Fruit fly (Drosophila melanogaster): ENCODE data around the gene TfIIB.

The TfIIB gene

dm6 chr2L:10395642-10396487, 35.3 kb upstream of the TfIIB start, which contains the start of gene Mdh1 (continued):
- TF ChIP-seq CG7963 (GFP tag; IDR thresholded peaks at IDR 0.05; ENCODE audit: partially characterized antibody) (no peak), CG16815 (GFP tag; optimal IDR thresholded peaks at IDR 0.05) (no peak), stwl (tag; optimal IDR thresholded peaks at IDR 0.05) (peak; percentile 11), Neu2 (GFP tag; optimal IDR thresholded peaks at IDR 0.05; ENCODE audit: borderline replicate concordance) (no peak), CG10462 (GFP tag; optimal IDR thresholded peaks at IDR 0.05) (no peak), Nf-YB (GFP tag; optimal IDR thresholded peaks at IDR 0.05) (peak; percentile 6), CG15514 (GFP tag; optimal IDR thresholded peaks at IDR 0.05) (peak; percentile 72), gsb (GFP tag; IDR thresholded peaks at IDR 0.05) (no peak), Pdp1 (GFP tag; optimal IDR thresholded peaks at IDR 0.05) (peak in 1 of 2 experiments; percentile 88), bbx (GFP tag; IDR thresholded peaks at IDR 0.05; ENCODE audit: partially characterized antibody) (peak; percentile 34; the same call in 1 of the 2 replicates), wek (GFP tag; optimal IDR thresholded peaks at IDR 0.05) (no peak), CG11695 (GFP tag; IDR thresholded peaks at IDR 0.05) (no peak), CG15479 (GFP tag; optimal IDR thresholded peaks at IDR 0.05) (no peak), bigmax (GFP tag; optimal IDR thresholded peaks at IDR 0.05) (no peak), CG8359 (GFP tag; optimal IDR thresholded peaks at IDR 0.05; ENCODE audit: borderline replicate concordance) (no peak), Hsf (GFP tag; optimal IDR thresholded peaks at IDR 0.05) (no peak), sna (GFP tag; IDR thresholded peaks at IDR 0.05; ENCODE audit: partially characterized antibody) (no peak), crol (GFP tag; IDR thresholded peaks at IDR 0.05) (no peak), stc (GFP tag; IDR thresholded peaks at IDR 0.05) (no peak), Med (GFP tag) (peak; percentile 62), hbn (GFP tag; IDR thresholded peaks at IDR 0.05; ENCODE audit: partially characterized antibody) (no peak), emc (GFP tag; optimal IDR thresholded peaks at IDR 0.05) (no peak), CHES-1-like (GFP tag; optimal IDR thresholded peaks at IDR 0.05) (no peak), Ravus (GFP tag; IDR thresholded peaks at IDR 0.05) (no peak), Hmr (GFP tag; optimal IDR thresholded peaks at IDR 0.05) (no peak), mld (GFP tag; IDR thresholded peaks at IDR 0.05; ENCODE audit: partially characterized antibody) (no peak), eve (GFP tag; optimal IDR thresholded peaks at IDR 0.05) (peak in 1 of 2 experiments; percentile 67), CG3847 (GFP tag; IDR thresholded peaks at IDR 0.05) (no peak), Hr51 (GFP tag; optimal IDR thresholded peaks at IDR 0.05) (no peak), CG11398 (GFP tag; optimal IDR thresholded peaks at IDR 0.05) (no peak), Dip3 (GFP tag; optimal IDR thresholded peaks at IDR 0.05) (no peak), pzg (GFP tag; optimal IDR thresholded peaks at IDR 0.05) (peak; percentile 35), CG4360 (GFP tag; IDR thresholded peaks at IDR 0.05) (no peak), aop (GFP tag; IDR thresholded peaks at IDR 0.05) (no peak), CG10366 (GFP tag; IDR thresholded peaks at IDR 0.05) (no peak), ham (GFP tag; IDR thresholded peaks at IDR 0.05) (no peak), CG13775 (GFP tag; optimal IDR thresholded peaks at IDR 0.05) (no peak), CG15696 (tag; optimal IDR thresholded peaks at IDR 0.05) (no peak), ftz-f1 (GFP tag; optimal IDR thresholded peaks at IDR 0.05) (no peak), CG34422 (GFP tag; IDR thresholded peaks at IDR 0.05) (peak; percentile 53; the same call in 1 of the 3 replicates), chinmo (GFP tag; IDR thresholded peaks at IDR 0.05; ENCODE audit: partially characterized antibody) (0 out of 4 replicates have a peak, but pooled peaks have one; percentile 13), croc (GFP tag; conservative IDR thresholded peaks at IDR 0.05) (no peak), Bgb (GFP tag; IDR thresholded peaks at IDR 0.05; ENCODE audit: partially characterized antibody) (no peak; the same call in 1 of the 2 replicates), cwo (GFP tag; optimal IDR thresholded peaks at IDR 0.05) (no peak), CG12236 (GFP tag; optimal IDR thresholded peaks at IDR 0.05) (no peak), sc (optimal IDR thresholded peaks at IDR 0.05) (no peak), sc (GFP tag; optimal IDR thresholded peaks at IDR 0.05) (no peak), br (optimal IDR thresholded peaks at IDR 0.05) (no peak)
